Worm (Caenorhabditis elegans) whole organism, L4/young adult: ENCODE measurements around the gene erp-44.3.

Experiments
- W03F9.2 ChIP-seq: fragments of 150-350 bp; optimal IDR thresholded peaks from 2 replicates; lab custom pipeline; 2014; ENCODE audit warnings: missing biosample characterization, missing genetic modification characterization
- dao-5 ChIP-seq: sonication (generic microtip); optimal IDR thresholded peaks from 2 replicates; lab custom pipeline; 2016; ENCODE audit warnings: missing genotype, missing genetic modification characterization, moderate library complexity, missing compliant biosample characterization
- him-1 ChIP-seq: sonication (generic microtip); optimal IDR thresholded peaks from 2 replicates; lab custom pipeline; 2016; ENCODE audit warnings: missing genotype, missing genetic modification reagents, missing genetic modification characterization, missing compliant biosample characterization

DNA sequence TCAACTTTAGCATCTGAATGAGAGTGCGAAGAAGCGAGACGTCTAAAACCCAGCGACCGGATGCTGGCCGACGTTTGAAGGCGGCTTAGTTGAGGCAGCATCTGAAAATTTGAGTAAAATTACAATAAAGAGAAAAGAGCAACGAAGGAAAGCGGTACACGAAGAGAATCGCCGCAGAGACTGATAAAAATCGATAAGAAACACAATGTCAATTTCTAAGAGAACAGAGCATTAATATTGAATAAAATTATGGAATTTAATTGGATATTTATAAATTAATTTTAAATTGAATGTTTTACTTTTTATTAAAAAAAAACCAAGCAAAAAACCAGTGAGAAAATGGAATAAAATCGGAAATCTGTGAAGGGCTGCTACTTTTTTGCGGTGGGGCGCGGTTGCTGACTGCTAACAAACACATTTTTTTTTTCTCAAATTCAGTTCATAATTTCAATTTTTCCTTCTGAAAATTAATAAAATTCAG lies 7.7 kb downstream of the erp-44.3 start, which contains the start of the genes ndub-11 and moc-3:
- TF ChIP-seq W03F9.2 (tag; lab: Kevin White, UChicago), result no peak
- TF ChIP-seq him-1, result no peak
- no peak for TF ChIP-seq dao-5 (tag; lab: Kevin White, UChicago)
